Worm (Caenorhabditis elegans): ENCODE results near the gene W09H1.1.

DNA sequence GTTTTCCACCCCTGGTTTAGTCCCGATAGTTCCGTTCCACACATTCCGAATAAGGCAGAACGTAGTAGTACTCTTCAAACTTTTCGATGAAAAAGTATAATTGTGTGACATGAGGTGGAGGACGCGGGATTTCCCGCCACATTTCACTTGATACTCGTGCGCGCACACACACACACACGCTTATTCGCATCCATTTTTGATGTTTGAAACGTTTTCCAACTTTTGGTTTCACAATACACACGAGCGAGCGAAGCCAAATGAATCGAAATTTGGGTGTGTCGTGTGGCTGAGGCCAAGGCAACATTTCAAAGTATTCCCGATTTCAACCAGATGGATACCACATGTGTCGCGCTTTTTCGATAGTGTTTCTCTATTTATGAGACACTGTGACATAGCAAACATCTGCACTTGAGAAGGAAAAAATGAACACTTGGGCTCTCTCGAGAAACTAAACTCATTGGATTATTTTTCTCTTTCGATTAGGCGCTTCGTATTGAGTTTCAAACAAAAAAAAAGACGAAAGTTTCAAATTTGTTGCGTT, 12.3 kb upstream of the W09H1.1 start:
- TF ChIP-seq alr-1 (tag; optimal IDR thresholded peaks at IDR 0.05; ENCODE audit: borderline replicate concordance) (no peak), mep-1 (tag; optimal IDR thresholded peaks at IDR 0.05) (no peak), nhr-11 (tag; optimal IDR thresholded peaks at IDR 0.05) (no peak), elt-3 (tag; optimal IDR thresholded peaks at IDR 0.05) (no peak), tbx-2 (tag; optimal IDR thresholded peaks at IDR 0.05) (no peak), snpc-4 (tag; optimal IDR thresholded peaks at IDR 0.05) (no peak), pqm-1 (tag; optimal IDR thresholded peaks at IDR 0.05) (no peak), ceh-82 (tag; optimal IDR thresholded peaks at IDR 0.05) (no peak)
